Worm (Caenorhabditis elegans) whole organism, L3 larva: ENCODE results near the gene B0034.4.
A peak's percentile ranks its signal among the peaks of the same experiment; 100 is the strongest.

Source experiments
- aly-2 ChIP-seq: fragments of 150-350 bp; optimal IDR thresholded peaks from 2 replicates; lab custom pipeline; 2014; ENCODE audit warnings: missing biosample characterization, missing genetic modification characterization
- ama-1 ChIP-seq: fragments of 150-350 bp; optimal IDR thresholded peaks from 2 replicates; lab custom pipeline; 2018
- ceh-28 ChIP-seq: fragments of 150-350 bp; optimal IDR thresholded peaks from 2 replicates; lab custom pipeline; 2014; ENCODE audit warnings: missing biosample characterization, missing genetic modification reagents, missing genetic modification characterization
- ceh-82 ChIP-seq: fragments of 150-350 bp; optimal IDR thresholded peaks from 2 replicates; lab custom pipeline; 2014; ENCODE audit warnings: missing biosample characterization, missing genetic modification characterization
- ceh-9 ChIP-seq: sonication (generic microtip); optimal IDR thresholded peaks from 2 replicates; lab custom pipeline; 2018; ENCODE audit warnings: missing biosample characterization, missing genetic modification characterization
- daf-12 ChIP-seq: fragments of 150-350 bp; optimal IDR thresholded peaks from 2 replicates; lab custom pipeline; 2014; ENCODE audit warnings: missing biosample characterization, missing genetic modification reagents, missing genetic modification characterization
- egl-27 ChIP-seq: sonication (generic microtip); optimal IDR thresholded peaks from 4 replicates; lab custom pipeline; 2017; ENCODE audit warnings: missing biosample characterization, missing genetic modification reagents, missing genetic modification characterization
- egl-5 ChIP-seq: fragments of 150-350 bp; optimal IDR thresholded peaks from 2 replicates; lab custom pipeline; 2017; ENCODE audit warnings: missing biosample characterization, missing genetic modification reagents, missing genetic modification characterization, inconsistent platforms
- elt-3 ChIP-seq, 3 experiments: fragments of 150-350 bp in 1 of 3; sonication (generic microtip) in 2 of 3; optimal IDR thresholded peaks; 2 replicates in 2 of 3; 4 replicates in 1 of 3; lab custom pipeline; 2014 to 2017; ENCODE audit warnings: missing biosample characterization in 3 of 3, missing genetic modification characterization in 3 of 3
- eor-1 ChIP-seq, 2 experiments: fragments of 150-350 bp; optimal IDR thresholded peaks; 2 replicates each; lab custom pipeline; 2014 to 2018; ENCODE audit warnings: missing biosample characterization in 2 of 2, missing genetic modification characterization in 2 of 2
- fkh-10 ChIP-seq: sonication (generic microtip); optimal IDR thresholded peaks from 2 replicates; lab custom pipeline; 2017; ENCODE audit warnings: missing biosample characterization, missing genetic modification reagents, missing genetic modification characterization
- fkh-2 ChIP-seq: fragments of 150-350 bp; optimal IDR thresholded peaks from 2 replicates; lab custom pipeline; 2014; ENCODE audit warnings: missing biosample characterization, missing genetic modification reagents, missing genetic modification characterization
- fos-1 ChIP-seq: fragments of 150-350 bp; optimal IDR thresholded peaks from 2 replicates; lab custom pipeline; 2014; ENCODE audit warnings: missing biosample characterization, missing genetic modification characterization
- hmg-11 ChIP-seq: sonication (generic microtip); optimal IDR thresholded peaks from 2 replicates; lab custom pipeline; 2016; ENCODE audit warnings: missing genetic modification characterization, missing compliant biosample characterization
- lin-39 ChIP-seq: fragments of 150-350 bp; optimal IDR thresholded peaks from 2 replicates; lab custom pipeline; 2018; ENCODE audit warnings: missing biosample characterization, missing genetic modification reagents, missing genetic modification characterization
- lsy-12 ChIP-seq: sonication (generic microtip); optimal IDR thresholded peaks from 2 replicates; lab custom pipeline; 2016; ENCODE audit warnings: mild to moderate bottlenecking, missing genetic modification characterization, missing compliant biosample characterization
- mml-1 ChIP-seq: fragments of 150-350 bp; sonication (generic microtip); optimal IDR thresholded peaks from 3 replicates; lab custom pipeline; 2014; ENCODE audit warnings: missing biosample characterization, missing genetic modification characterization
- nfya-1 ChIP-seq: sonication (generic microtip); optimal IDR thresholded peaks from 2 replicates; lab custom pipeline; 2017; ENCODE audit warnings: missing genetic modification characterization, mild to moderate bottlenecking, missing compliant biosample characterization, antibody characterized with exemption, moderate library complexity; ENCODE audit not compliant: insufficient read depth
- nhr-12 ChIP-seq: fragments of 150-350 bp; optimal IDR thresholded peaks from 2 replicates; lab custom pipeline; 2014; ENCODE audit warnings: missing biosample characterization, missing genetic modification characterization
- nhr-237 ChIP-seq: fragments of 150-350 bp; optimal IDR thresholded peaks from 2 replicates; lab custom pipeline; 2014; ENCODE audit warnings: missing biosample characterization, missing genetic modification characterization
- nhr-25 ChIP-seq: sonication (generic microtip); optimal IDR thresholded peaks from 2 replicates; lab custom pipeline; 2017; ENCODE audit warnings: missing biosample characterization, missing genetic modification characterization
- nhr-28 ChIP-seq: fragments of 150-350 bp; optimal IDR thresholded peaks from 2 replicates; lab custom pipeline; 2014; ENCODE audit warnings: missing biosample characterization, missing genetic modification characterization
- nhr-67 ChIP-seq: fragments of 150-350 bp; optimal IDR thresholded peaks from 2 replicates; lab custom pipeline; 2014; ENCODE audit warnings: missing biosample characterization, missing genetic modification characterization
- nhr-76 ChIP-seq: fragments of 150-350 bp; sonication (generic microtip); optimal IDR thresholded peaks from 5 replicates; lab custom pipeline; 2014; ENCODE audit warnings: missing biosample characterization, missing genetic modification characterization
- pha-4 ChIP-seq: fragments of 150-350 bp; optimal IDR thresholded peaks from 2 replicates; lab custom pipeline; 2014; ENCODE audit warnings: missing biosample characterization, missing genetic modification reagents, missing genetic modification characterization
- sea-2 ChIP-seq: fragments of 150-350 bp; sonication (generic microtip); optimal IDR thresholded peaks from 4 replicates; lab custom pipeline; 2014; ENCODE audit warnings: missing biosample characterization, missing genetic modification reagents, missing genetic modification characterization
- snpc-4 ChIP-seq: fragments of 150-350 bp; optimal IDR thresholded peaks from 2 replicates; lab custom pipeline; 2014; ENCODE audit warnings: missing biosample characterization, missing genetic modification characterization
- tbx-2 ChIP-seq: sonication (generic microtip); optimal IDR thresholded peaks from 2 replicates; lab custom pipeline; 2016; ENCODE audit warnings: mild to moderate bottlenecking, missing genetic modification characterization, missing compliant biosample characterization
- unc-39 ChIP-seq: sonication (generic microtip); optimal IDR thresholded peaks from 4 replicates; lab custom pipeline; 2017; ENCODE audit warnings: missing biosample characterization, missing genetic modification characterization
- ztf-11 ChIP-seq: fragments of 150-350 bp; optimal IDR thresholded peaks from 2 replicates; lab custom pipeline; 2014; ENCODE audit warnings: missing biosample characterization, missing genetic modification characterization
- ztf-4 ChIP-seq: fragments of 150-350 bp; optimal IDR thresholded peaks from 2 replicates; lab custom pipeline; 2014; ENCODE audit warnings: missing biosample characterization, missing genetic modification characterization

Gene B0034.4

ce11 chrII:5966637-5967036 is 2.7 kb downstream of the B0034.4 start:
- TF ChIP-seq nhr-237 (no peak), fkh-10 (GFP tag; lab: Kevin White, UChicago) (peak; percentile 7), aly-2 (tag; lab: Kevin White, UChicago) (no peak), nhr-12 (tag; lab: Kevin White, UChicago) (no peak), nfya-1 (tag; lab: Kevin White, UChicago) (peak; percentile 60), ztf-11 (tag; lab: Kevin White, UChicago) (no peak), egl-5 (tag; lab: Kevin White, UChicago) (peak; percentile 28), elt-3 (tag; optimal IDR thresholded peaks at IDR 0.05; lab: Kevin White, UChicago) (no peak), lin-39 (tag; lab: Kevin White, UChicago) (peak; percentile 57), ceh-82 (tag; lab: Kevin White, UChicago) (no peak), fos-1 (no peak), snpc-4 (tag; lab: Kevin White, UChicago) (peak; percentile 78)

ce11 chrII:5964962-5965361 is 4.4 kb downstream of the B0034.4 start:
- TF ChIP-seq unc-39 (tag; lab: Kevin White, UChicago) (no peak), nhr-28 (tag; lab: Kevin White, UChicago) (no peak)

ce11 chrII:5962343-5962742 is 7.0 kb downstream of the B0034.4 start:
- TF ChIP-seq hmg-11 = peak; percentile 20
- no peak for TF ChIP-seq ceh-9
- peak; percentile 20 for TF ChIP-seq fkh-10 (GFP tag; lab: Kevin White, UChicago)
- no peak for TF ChIP-seq lsy-12 (tag; lab: Kevin White, UChicago)
- no peak for TF ChIP-seq nhr-25 (tag; lab: Kevin White, UChicago)
- TF ChIP-seq ztf-4 (tag; lab: Kevin White, UChicago) = no peak
- TF ChIP-seq nfya-1 (tag; lab: Kevin White, UChicago) = peak; percentile 45
- TF ChIP-seq, all 47 proteins: peak for 3

- TF ChIP-seq hmg-11 = no peak
- TF ChIP-seq sea-2 = no peak
- TF ChIP-seq pha-4 (tag; lab: Kevin White, UChicago) = no peak
- TF ChIP-seq mml-1 = no peak
- TF ChIP-seq snpc-4 (tag; lab: Kevin White, UChicago) = no peak
- TF ChIP-seq daf-12 (tag; lab: Kevin White, UChicago) = no peak
- no peak for TF ChIP-seq fkh-10 (GFP tag; lab: Kevin White, UChicago)
- no peak for TF ChIP-seq egl-27
- no peak for TF ChIP-seq nhr-67 (tag; lab: Kevin White, UChicago)
- TF ChIP-seq fos-1 = no peak
- no peak for TF ChIP-seq ztf-11 (tag; lab: Kevin White, UChicago)
- TF ChIP-seq elt-3 (tag; optimal IDR thresholded peaks at IDR 0.05; lab: Kevin White, UChicago) = no peak
- no peak for TF ChIP-seq tbx-2 (tag; lab: Kevin White, UChicago)
- TF ChIP-seq ztf-4 (tag; lab: Kevin White, UChicago) = no peak
- no peak for TF ChIP-seq ceh-28 (tag; lab: Kevin White, UChicago)
- no peak for TF ChIP-seq fkh-2 (tag; lab: Kevin White, UChicago)
- TF ChIP-seq nhr-28 (tag; lab: Kevin White, UChicago) = no peak
- no peak for TF ChIP-seq nhr-25 (tag; lab: Kevin White, UChicago)
- TF ChIP-seq eor-1 (tag; optimal IDR thresholded peaks at IDR 0.05; lab: Kevin White, UChicago) = no peak
Observed at ce11 chrII:5961317-5961716, 8.0 kb downstream of the B0034.4 start, which contains the start of gene B0034.7. TSS of gene B0034.7 (plus strand) at chrII:5961617.

- TF ChIP-seq ztf-11 (tag; lab: Kevin White, UChicago) (no peak), nhr-25 (tag; lab: Kevin White, UChicago) (no peak), ceh-82 (tag; lab: Kevin White, UChicago) (no peak), nhr-76 (tag; lab: Kevin White, UChicago) (no peak), ama-1 (lab: Kevin White, UChicago) (no peak)
Observed at ce11 chrII:5959575-5960119, 9.7 kb downstream of the B0034.4 start.
